Worm (Caenorhabditis elegans) whole organism, early embryonic: ENCODE data around the gene ace-3.

ENCODE experiments used
- ama-1 ChIP-seq: fragments of 150-350 bp; optimal IDR thresholded peaks from 2 replicates; lab custom pipeline; 2014
- flt-1 ChIP-seq: fragments of 200-800 bp; sonication (Bioruptor generic); IDR thresholded peaks from 2 replicates; pipeline ENCODE4 v1.3.6; 2022; ENCODE audit warnings: missing genetic modification characterization, missing compliant biosample characterization
- hnd-1 ChIP-seq: sonication (generic microtip); optimal IDR thresholded peaks from 2 replicates; lab custom pipeline; 2016; ENCODE audit warnings: missing genetic modification characterization, missing compliant biosample characterization
- tbx-11 ChIP-seq: fragments of 200-800 bp; sonication (Bioruptor generic); IDR thresholded peaks from 2 replicates; pipeline ENCODE4 v1.3.6; 2022; ENCODE audit warnings: missing genetic modification characterization, missing compliant biosample characterization
- tbx-37 ChIP-seq: fragments of 200-800 bp; sonication (Bioruptor generic); conservative IDR thresholded peaks from 2 replicates; pipeline ENCODE4 v1.3.6; 2022; ENCODE audit warnings: missing genetic modification reagents, missing genetic modification characterization, missing compliant biosample characterization

DNA sequence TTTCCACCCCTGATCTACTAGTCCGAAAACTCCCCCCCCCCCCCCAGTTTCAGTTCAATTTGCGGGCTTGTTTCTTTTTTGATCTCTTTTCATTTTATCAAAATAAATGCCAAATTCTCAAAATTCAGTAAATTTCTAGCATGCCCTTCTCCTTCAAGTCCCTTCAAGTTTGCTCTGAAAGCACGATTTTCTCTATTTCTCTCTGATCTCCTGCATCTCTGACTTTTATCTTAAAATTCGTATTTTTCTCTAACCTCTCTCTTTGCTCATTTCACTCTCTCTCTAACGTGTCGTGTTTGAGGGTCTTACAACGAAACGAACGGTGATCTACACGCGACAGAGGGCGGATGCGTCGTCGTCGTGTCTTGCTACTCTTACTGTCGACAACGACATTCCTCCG lies at the start of gene ace-3:
- TF ChIP-seq flt-1 (GFP tag; lab: Robert Waterston, UW) (no peak), ama-1 (lab: Kevin White, UChicago) (no peak), hnd-1 (tag; lab: Kevin White, UChicago) (no peak), tbx-11 (no peak), tbx-37 (GFP tag; lab: Robert Waterston, UW) (no peak)
